Worm (Caenorhabditis elegans) whole organism, young adult: Measurements from ENCODE around the gene C49F8.3.

ENCODE experiments used
- B0336.3 ChIP-seq: fragments of 200-800 bp; sonication (Bioruptor generic); IDR thresholded peaks from 2 replicates; pipeline ENCODE4 v1.3.6; 2022; ENCODE audit warnings: missing genetic modification characterization, missing compliant biosample characterization
- D2030.7 ChIP-seq: fragments of 200-800 bp; sonication (Bioruptor generic); IDR thresholded peaks from 2 replicates; pipeline ENCODE4 v1.3.6; 2022; ENCODE audit warnings: missing genetic modification reagents, missing genetic modification characterization, missing compliant biosample characterization
- F23B12.7 ChIP-seq: sonication (generic microtip); optimal IDR thresholded peaks from 2 replicates; lab custom pipeline; 2017; ENCODE audit warnings: missing genetic modification characterization, mild to moderate bottlenecking, missing compliant biosample characterization, antibody characterized with exemption, moderate library complexity; ENCODE audit not compliant: insufficient read depth
- F33H1.4 ChIP-seq: fragments of 200-800 bp; sonication (Bioruptor generic); IDR thresholded peaks from 2 replicates; pipeline ENCODE4 v1.3.6; 2022; ENCODE audit warnings: missing genetic modification reagents, missing genetic modification characterization, missing compliant biosample characterization
- F37B4.10 ChIP-seq: fragments of 200-800 bp; sonication (Bioruptor generic); IDR thresholded peaks from 2 replicates; pipeline ENCODE4 v1.3.6; 2022; ENCODE audit warnings: missing genetic modification characterization, missing compliant biosample characterization
- F52B5.7 ChIP-seq: sonication (generic microtip); optimal IDR thresholded peaks from 2 replicates; lab custom pipeline; 2016; ENCODE audit warnings: mild to moderate bottlenecking, missing genetic modification characterization, missing compliant biosample characterization
- F55B11.4 ChIP-seq: sonication (generic microtip); optimal IDR thresholded peaks from 2 replicates; lab custom pipeline; 2016; ENCODE audit warnings: missing compliant biosample characterization, missing genetic modification characterization, borderline replicate concordance; ENCODE audit not compliant: insufficient read depth
- K12H6.12 ChIP-seq: fragments of 200-800 bp; sonication (Bioruptor generic); optimal IDR thresholded peaks from 2 replicates; lab custom pipeline; 2018; ENCODE audit warnings: mild to moderate bottlenecking, missing genetic modification characterization, missing compliant biosample characterization
- Y53F4B.3 ChIP-seq: fragments of 200-800 bp; sonication (Bioruptor generic); IDR thresholded peaks from 2 replicates; pipeline ENCODE4 v1.3.6; 2022; ENCODE audit warnings: missing genetic modification reagents, missing genetic modification characterization, missing compliant biosample characterization
- Y53G8AR.9 ChIP-seq: fragments of 200-800 bp; sonication (Bioruptor generic); conservative IDR thresholded peaks from 2 replicates; pipeline ENCODE4 v1.3.6; 2022; ENCODE audit warnings: missing genetic modification reagents, missing genetic modification characterization, missing compliant biosample characterization
- Y79H2A.3 ChIP-seq: fragments of 200-800 bp; sonication (Bioruptor generic); conservative IDR thresholded peaks from 2 replicates; pipeline ENCODE4 v1.3.6; 2022; ENCODE audit warnings: missing genetic modification reagents, missing genetic modification characterization, missing compliant biosample characterization
- akir-1 ChIP-seq: fragments of 200-800 bp; sonication (Bioruptor generic); optimal IDR thresholded peaks from 2 replicates; lab custom pipeline; 2018; ENCODE audit warnings: mild to moderate bottlenecking, missing genetic modification characterization, moderate library complexity, missing compliant biosample characterization
- bed-1 ChIP-seq: fragments of 200-800 bp; sonication (Bioruptor generic); IDR thresholded peaks from 2 replicates; pipeline ENCODE4 v1.3.6; 2022; ENCODE audit warnings: missing genetic modification reagents, missing genetic modification characterization, missing compliant biosample characterization
- ccch-3 ChIP-seq: fragments of 200-800 bp; sonication (Bioruptor generic); optimal IDR thresholded peaks from 2 replicates; lab custom pipeline; 2018; ENCODE audit warnings: mild to moderate bottlenecking, missing genetic modification characterization, missing compliant biosample characterization
- ceh-100 ChIP-seq: fragments of 200-800 bp; sonication (Bioruptor generic); IDR thresholded peaks from 2 replicates; pipeline ENCODE4 v1.3.6; 2022; ENCODE audit warnings: missing genetic modification reagents, missing genetic modification characterization, missing compliant biosample characterization
- ceh-40 ChIP-seq: fragments of 200-800 bp; sonication (Bioruptor generic); IDR thresholded peaks from 2 replicates; pipeline ENCODE4 v1.3.6; 2022; ENCODE audit warnings: missing genetic modification characterization, missing compliant biosample characterization
- egl-18 ChIP-seq: fragments of 200-800 bp; sonication (Bioruptor generic); IDR thresholded peaks from 2 replicates; pipeline ENCODE4 v1.3.6; 2022; ENCODE audit warnings: missing genetic modification reagents, missing genetic modification characterization, missing compliant biosample characterization
- ekl-4 ChIP-seq: fragments of 200-800 bp; sonication (Bioruptor generic); IDR thresholded peaks from 2 replicates; pipeline ENCODE4 v1.3.6; 2022; ENCODE audit warnings: missing genetic modification reagents, missing genetic modification characterization, missing compliant biosample characterization
- ets-4 ChIP-seq: fragments of 200-800 bp; sonication (Bioruptor generic); optimal IDR thresholded peaks from 2 replicates; lab custom pipeline; 2018; ENCODE audit warnings: mild to moderate bottlenecking, missing genetic modification characterization, missing compliant biosample characterization
- fkh-3 ChIP-seq: sonication (generic microtip); optimal IDR thresholded peaks from 2 replicates; lab custom pipeline; 2016; ENCODE audit warnings: mild to moderate bottlenecking, missing genetic modification characterization, missing compliant biosample characterization
- him-1 ChIP-seq: sonication (generic microtip); optimal IDR thresholded peaks from 2 replicates; lab custom pipeline; 2016; ENCODE audit warnings: missing genotype, missing genetic modification reagents, missing genetic modification characterization, missing compliant biosample characterization
- hlh-26 ChIP-seq: fragments of 200-800 bp; sonication (Bioruptor generic); conservative IDR thresholded peaks from 2 replicates; pipeline ENCODE4 v1.3.6; 2022; ENCODE audit warnings: missing genetic modification reagents, missing genetic modification characterization, missing compliant biosample characterization
- let-526 ChIP-seq: fragments of 200-800 bp; sonication (Bioruptor generic); IDR thresholded peaks from 2 replicates; pipeline ENCODE4 v1.3.6; 2022; ENCODE audit warnings: missing genetic modification reagents, missing genetic modification characterization, missing compliant biosample characterization
- lin-35 ChIP-seq, 3 experiments: fragments of 150-350 bp in 2 of 3; sonication (generic microtip) in 1 of 3; optimal IDR thresholded peaks; 2 replicates each; lab custom pipeline; 2014 to 2018; ENCODE audit warnings: missing biosample characterization in 3 of 3, missing genetic modification characterization in 3 of 3, missing genetic modification reagents in 3 of 3
- lin-54 ChIP-seq: fragments of 200-800 bp; sonication (Bioruptor generic); optimal IDR thresholded peaks from 2 replicates; lab custom pipeline; 2018; ENCODE audit warnings: mild to moderate bottlenecking, missing genetic modification characterization, missing compliant biosample characterization
- lsl-1 ChIP-seq: fragments of 200-800 bp; sonication (Bioruptor generic); optimal IDR thresholded peaks from 2 replicates; lab custom pipeline; 2018; ENCODE audit warnings: mild to moderate bottlenecking, missing genetic modification characterization, moderate library complexity, missing compliant biosample characterization
- madf-10 ChIP-seq: sonication (generic microtip); optimal IDR thresholded peaks from 2 replicates; lab custom pipeline; 2016; ENCODE audit warnings: mild to moderate bottlenecking, missing genetic modification characterization, missing compliant biosample characterization
- madf-6 ChIP-seq: fragments of 200-800 bp; sonication (Bioruptor generic); IDR thresholded peaks from 2 replicates; pipeline ENCODE4 v1.3.6; 2022; ENCODE audit warnings: missing genetic modification reagents, missing genetic modification characterization, missing compliant biosample characterization
- madf-8 ChIP-seq: fragments of 200-800 bp; sonication (Bioruptor generic); conservative IDR thresholded peaks from 2 replicates; pipeline ENCODE4 v1.3.6; 2022; ENCODE audit warnings: missing genetic modification reagents, missing genetic modification characterization, missing compliant biosample characterization
- mes-4 ChIP-seq: sonication (generic microtip); optimal IDR thresholded peaks from 2 replicates; lab custom pipeline; 2016; ENCODE audit warnings: missing genotype, missing genetic modification characterization, missing compliant biosample characterization
- nfya-2 ChIP-seq: fragments of 200-800 bp; sonication (Bioruptor generic); IDR thresholded peaks from 2 replicates; pipeline ENCODE4 v1.3.6; 2022; ENCODE audit warnings: missing genetic modification reagents, missing genetic modification characterization, missing compliant biosample characterization
- nhr-120 ChIP-seq: fragments of 200-800 bp; sonication (Bioruptor generic); IDR thresholded peaks from 2 replicates; pipeline ENCODE4 v1.3.6; 2022; ENCODE audit warnings: missing genetic modification characterization, missing compliant biosample characterization
- nhr-179 ChIP-seq: sonication (generic microtip); optimal IDR thresholded peaks from 2 replicates; lab custom pipeline; 2016; ENCODE audit warnings: mild to moderate bottlenecking, missing genetic modification characterization, missing compliant biosample characterization
- nhr-80 ChIP-seq: sonication (generic microtip); optimal IDR thresholded peaks from 2 replicates; lab custom pipeline; 2016; ENCODE audit warnings: missing genetic modification characterization, missing compliant biosample characterization
- pbrm-1 ChIP-seq: fragments of 200-800 bp; sonication (Bioruptor generic); IDR thresholded peaks from 2 replicates; pipeline ENCODE4 v1.3.6; 2022; ENCODE audit warnings: missing genetic modification reagents, missing genetic modification characterization, missing compliant biosample characterization
- rcor-1 ChIP-seq: fragments of 200-800 bp; sonication (Bioruptor generic); IDR thresholded peaks from 2 replicates; pipeline ENCODE4 v1.3.6; 2022; ENCODE audit warnings: missing genetic modification reagents, missing genetic modification characterization, missing compliant biosample characterization
- sdz-38 ChIP-seq: sonication (generic microtip); optimal IDR thresholded peaks from 2 replicates; lab custom pipeline; 2016; ENCODE audit warnings: missing genotype, missing genetic modification characterization, missing compliant biosample characterization
- snpc-1.1 ChIP-seq: sonication (generic microtip); optimal IDR thresholded peaks from 2 replicates; lab custom pipeline; 2017; ENCODE audit warnings: missing genetic modification characterization, mild to moderate bottlenecking, missing compliant biosample characterization, antibody characterized with exemption, moderate library complexity, missing genotype, missing genetic modification reagents; ENCODE audit not compliant: insufficient read depth
- somi-1 ChIP-seq: fragments of 200-800 bp; sonication (Bioruptor generic); optimal IDR thresholded peaks from 2 replicates; lab custom pipeline; 2018; ENCODE audit warnings: mild to moderate bottlenecking, missing genetic modification characterization, missing compliant biosample characterization
- sptf-2 ChIP-seq: fragments of 200-800 bp; sonication (Bioruptor generic); optimal IDR thresholded peaks from 2 replicates; lab custom pipeline; 2018; ENCODE audit warnings: mild to moderate bottlenecking, missing genetic modification characterization, missing compliant biosample characterization
- tbp1 ChIP-seq: fragments of 200-800 bp; sonication (Bioruptor generic); optimal IDR thresholded peaks from 2 replicates; lab custom pipeline; 2018; ENCODE audit warnings: mild to moderate bottlenecking, missing genetic modification characterization, missing compliant biosample characterization
- tbx-9 ChIP-seq: sonication (generic microtip); optimal IDR thresholded peaks from 2 replicates; lab custom pipeline; 2016; ENCODE audit warnings: borderline replicate concordance, missing genetic modification characterization, inconsistent platforms, missing compliant biosample characterization
- tlf-1 ChIP-seq: fragments of 200-800 bp; sonication (Bioruptor generic); optimal IDR thresholded peaks from 2 replicates; lab custom pipeline; 2018; ENCODE audit warnings: mild to moderate bottlenecking, missing genetic modification characterization, missing compliant biosample characterization
- unc-130 ChIP-seq: sonication (generic microtip); optimal IDR thresholded peaks from 2 replicates; lab custom pipeline; 2016; ENCODE audit warnings: missing genetic modification reagents, missing genetic modification characterization, missing compliant biosample characterization
- xnd-1 ChIP-seq: sonication (generic microtip); optimal IDR thresholded peaks from 2 replicates; lab custom pipeline; 2016; ENCODE audit warnings: missing genotype, missing genetic modification reagents, missing genetic modification characterization, missing compliant biosample characterization
- zim-3 ChIP-seq: sonication (generic microtip); optimal IDR thresholded peaks from 2 replicates; lab custom pipeline; 2017; ENCODE audit warnings: mild to moderate bottlenecking, missing genetic modification characterization, moderate library complexity, missing compliant biosample characterization
- ztf-25 ChIP-seq: fragments of 200-800 bp; sonication (Bioruptor generic); IDR thresholded peaks from 2 replicates; pipeline ENCODE4 v1.3.6; 2022; ENCODE audit warnings: missing genetic modification reagents, missing genetic modification characterization, missing compliant biosample characterization

Gene C49F8.3

ce11 chrX:13349230-13350122, 37.9 kb downstream of the C49F8.3 start (continued):
- TF ChIP-seq nhr-80 (tag; lab: Kevin White, UChicago) (peak; percentile 44), rcor-1 (GFP tag; lab: Robert Waterston, UW) (no peak), let-526 (no peak), F23B12.7 (no peak), F55B11.4 (tag; lab: Kevin White, UChicago) (no peak), somi-1 (GFP tag; lab: Kevin White, UChicago) (peak; percentile 24), F33H1.4 (GFP tag; lab: Robert Waterston, UW) (no peak), egl-18 (GFP tag; lab: Robert Waterston, UW) (no peak), pbrm-1 (GFP tag; lab: Robert Waterston, UW) (no peak), K12H6.12 (tag; lab: Kevin White, UChicago) (no peak), Y79H2A.3 (GFP tag; lab: Robert Waterston, UW) (no peak), madf-6 (GFP tag; lab: Robert Waterston, UW) (peak; percentile 36; the same call in 1 of the 2 replicates), xnd-1 (tag; lab: Kevin White, UChicago) (no peak), snpc-1.1 (no peak), ccch-3 (GFP tag; lab: Kevin White, UChicago) (no peak), zim-3 (peak; percentile 83), ztf-25 (GFP tag; lab: Robert Waterston, UW) (no peak), ekl-4 (GFP tag; lab: Robert Waterston, UW) (peak; percentile 28; the same call in 1 of the 2 replicates), hlh-26 (GFP tag; lab: Robert Waterston, UW) (no peak), ceh-40 (GFP tag; lab: Robert Waterston, UW) (no peak), nfya-2 (GFP tag; lab: Robert Waterston, UW) (no peak), D2030.7 (GFP tag; lab: Robert Waterston, UW) (no peak), tbp1 (GFP tag; lab: Kevin White, UChicago) (no peak), bed-1 (no peak), sdz-38 (tag; lab: Kevin White, UChicago) (no peak), B0336.3 (no peak; the same call in 1 of the 2 replicates), F52B5.7 (no peak), Y53G8AR.9 (GFP tag; lab: Robert Waterston, UW) (peak; percentile 80), sptf-2 (no peak), nhr-179 (tag; lab: Kevin White, UChicago) (no peak), tlf-1 (peak; percentile 39), ets-4 (no peak), ceh-100 (GFP tag; lab: Robert Waterston, UW) (no peak), lin-54 (GFP tag; lab: Kevin White, UChicago) (peak; percentile 1), akir-1 (no peak), F37B4.10 (no peak), him-1 (tag; lab: Kevin White, UChicago) (no peak), lin-35 (GFP tag; optimal IDR thresholded peaks at IDR 0.05; lab: Kevin White, UChicago) (peak in 2 of 3 experiments; percentile 21 to 80), madf-8 (GFP tag; lab: Robert Waterston, UW) (no peak), fkh-3 (tag; lab: Kevin White, UChicago) (no peak), lsl-1 (GFP tag; lab: Kevin White, UChicago) (no peak), mes-4 (tag; lab: Kevin White, UChicago) (no peak), nhr-120 (GFP tag; lab: Robert Waterston, UW) (no peak), madf-10 (tag; lab: Kevin White, UChicago) (peak; percentile 23), Y53F4B.3 (GFP tag; lab: Robert Waterston, UW) (no peak), tbx-9 (tag; lab: Kevin White, UChicago) (no peak), unc-130 (GFP tag; lab: Kevin White, UChicago) (no peak)
